Worm (Caenorhabditis elegans): ENCODE measurements around the gene F46F5.14.

- no peak for TF ChIP-seq egl-27 (tag; optimal IDR thresholded peaks at IDR 0.05)
- no peak for TF ChIP-seq R02D3.7 (tag; optimal IDR thresholded peaks at IDR 0.05)
- no peak for TF ChIP-seq ztf-11 (tag; optimal IDR thresholded peaks at IDR 0.05)
- no peak for TF ChIP-seq fos-1 (tag; optimal IDR thresholded peaks at IDR 0.05)
- no peak for TF ChIP-seq nhr-12 (tag; optimal IDR thresholded peaks at IDR 0.05)
Observed at ce11 chrII:799700-800099, at the start of gene F46F5.14.

All from whole organism, L2 larva.